Worm (Caenorhabditis elegans) whole organism, L4 larva: ENCODE data around the gene ubxn-4.

ENCODE experiments used
- F26F4.8 ChIP-seq: fragments of 200-800 bp; sonication (Bioruptor generic); conservative IDR thresholded peaks from 2 replicates; pipeline ENCODE4 v1.3.6; 2022; ENCODE audit warnings: missing genetic modification characterization, missing compliant biosample characterization
- F49E8.2 ChIP-seq: sonication (generic microtip); optimal IDR thresholded peaks from 2 replicates; lab custom pipeline; 2016; ENCODE audit warnings: missing compliant biosample characterization, mild to moderate bottlenecking, missing genetic modification characterization, borderline replicate concordance
- T20F7.1 ChIP-seq: fragments of 200-800 bp; sonication (Bioruptor generic); optimal IDR thresholded peaks from 2 replicates; lab custom pipeline; 2018; ENCODE audit warnings: mild to moderate bottlenecking, missing genetic modification characterization, missing compliant biosample characterization
- T26A8.4 ChIP-seq: fragments of 200-800 bp; sonication (Bioruptor generic); IDR thresholded peaks from 2 replicates; pipeline ENCODE4 v1.3.6; 2022; ENCODE audit warnings: missing genetic modification characterization, missing compliant biosample characterization
- ZK337.2 ChIP-seq: fragments of 200-800 bp; sonication (Bioruptor generic); IDR thresholded peaks from 2 replicates; pipeline ENCODE4 v1.3.6; 2022; ENCODE audit warnings: missing genetic modification reagents, missing genetic modification characterization, missing compliant biosample characterization
- ZK546.5 ChIP-seq, 2 experiments: sonication (generic microtip); optimal IDR thresholded peaks; 2 replicates each; lab custom pipeline; 2017; ENCODE audit warnings: missing biosample characterization in 2 of 2, missing genetic modification characterization in 2 of 2
- aha-1 ChIP-seq: fragments of 150-350 bp; peaks from one replicate; lab custom pipeline; 2014; ENCODE audit warnings: missing biosample characterization, missing genetic modification characterization
- attf-4 ChIP-seq: sonication (generic microtip); optimal IDR thresholded peaks from 3 replicates; lab custom pipeline; 2017; ENCODE audit warnings: missing biosample characterization, missing genetic modification characterization
- ceh-20 ChIP-seq: fragments of 200-800 bp; sonication (Bioruptor generic); IDR thresholded peaks from 2 replicates; pipeline ENCODE4 v1.3.6; 2022; ENCODE audit warnings: missing genetic modification reagents, missing genetic modification characterization, missing compliant biosample characterization
- ctbp-1 ChIP-seq: fragments of 200-800 bp; sonication (Bioruptor generic); IDR thresholded peaks from 2 replicates; pipeline ENCODE4 v1.3.6; 2022; ENCODE audit warnings: missing genetic modification reagents, missing genetic modification characterization, missing compliant biosample characterization
- daf-12 ChIP-seq: fragments of 150-350 bp; optimal IDR thresholded peaks from 2 replicates; lab custom pipeline; 2014; ENCODE audit warnings: missing biosample characterization, missing genetic modification reagents, missing genetic modification characterization
- daf-16 ChIP-seq, 3 experiments: sonication (generic microtip); optimal IDR thresholded peaks; 2 replicates each; lab custom pipeline; 2016 to 2017; ENCODE audit warnings: missing genetic modification characterization in 3 of 3, missing genetic modification reagents in 3 of 3, mild to moderate bottlenecking in 2 of 3, missing compliant biosample characterization in 2 of 3, missing biosample characterization in 1 of 3, moderate library complexity in 1 of 3
- dmd-6 ChIP-seq: fragments of 200-800 bp; sonication (Bioruptor generic); IDR thresholded peaks from 2 replicates; pipeline ENCODE4 v1.3.6; 2022; ENCODE audit warnings: missing genetic modification reagents, missing genetic modification characterization, missing compliant biosample characterization
- dmd-8 ChIP-seq: fragments of 200-800 bp; sonication (Bioruptor generic); IDR thresholded peaks from 2 replicates; pipeline ENCODE4 v1.3.6; 2022; ENCODE audit warnings: missing genetic modification characterization, missing compliant biosample characterization
- dmd-9 ChIP-seq: fragments of 200-800 bp; sonication (Bioruptor generic); IDR thresholded peaks from 2 replicates; pipeline ENCODE4 v1.3.6; 2022; ENCODE audit warnings: missing genetic modification reagents, missing genetic modification characterization, missing compliant biosample characterization
- dpl-1 ChIP-seq: fragments of 150-350 bp; optimal IDR thresholded peaks from 2 replicates; lab custom pipeline; 2014; ENCODE audit warnings: missing biosample characterization, missing genetic modification reagents, missing genetic modification characterization
- duxl-1 ChIP-seq: sonication (generic microtip); optimal IDR thresholded peaks from 2 replicates; lab custom pipeline; 2016; ENCODE audit warnings: mild to moderate bottlenecking, missing genetic modification characterization, moderate library complexity, missing compliant biosample characterization; ENCODE audit not compliant: poor library complexity
- dve-1 ChIP-seq: sonication (generic microtip); optimal IDR thresholded peaks from 2 replicates; lab custom pipeline; 2017; ENCODE audit warnings: antibody characterized with exemption, mild to moderate bottlenecking, missing genetic modification characterization, missing compliant biosample characterization; ENCODE audit not compliant: insufficient read depth
- egl-27 ChIP-seq: sonication (generic microtip); optimal IDR thresholded peaks from 3 replicates; lab custom pipeline; 2017; ENCODE audit warnings: missing biosample characterization, missing genetic modification reagents, missing genetic modification characterization
- egl-43 ChIP-seq: fragments of 200-800 bp; sonication (Bioruptor generic); IDR thresholded peaks from 2 replicates; pipeline ENCODE4 v1.3.6; 2022; ENCODE audit warnings: missing genetic modification reagents, missing genetic modification characterization, missing compliant biosample characterization
- fkh-10 ChIP-seq: fragments of 150-350 bp; optimal IDR thresholded peaks from 2 replicates; lab custom pipeline; 2014; ENCODE audit warnings: missing biosample characterization, missing genetic modification reagents, missing genetic modification characterization
- fos-1 ChIP-seq: fragments of 150-350 bp; optimal IDR thresholded peaks from 2 replicates; lab custom pipeline; 2014; ENCODE audit warnings: missing biosample characterization, missing genetic modification characterization
- gei-8 ChIP-seq: fragments of 200-800 bp; sonication (Bioruptor generic); optimal IDR thresholded peaks from 2 replicates; lab custom pipeline; 2018; ENCODE audit warnings: mild to moderate bottlenecking, missing genetic modification characterization, missing compliant biosample characterization
- hif-1 ChIP-seq, 2 experiments: sonication (generic microtip); optimal IDR thresholded peaks; 2 replicates each; lab custom pipeline; 2016 to 2017; ENCODE audit warnings: missing compliant biosample characterization in 2 of 2, missing genetic modification characterization in 2 of 2, missing genetic modification reagents in 2 of 2, missing genotype in 2 of 2, mild to moderate bottlenecking in 1 of 2
- hlh-11 ChIP-seq: fragments of 200-800 bp; sonication (Bioruptor generic); optimal IDR thresholded peaks from 2 replicates; lab custom pipeline; 2018; ENCODE audit warnings: mild to moderate bottlenecking, missing genetic modification characterization, missing compliant biosample characterization
- hmg-1.1 ChIP-seq: fragments of 200-800 bp; sonication (Bioruptor generic); IDR thresholded peaks from 2 replicates; pipeline ENCODE4 v1.3.6; 2022; ENCODE audit warnings: missing genetic modification reagents, missing genetic modification characterization, missing compliant biosample characterization
- jun-1 ChIP-seq: fragments of 150-350 bp; optimal IDR thresholded peaks from 2 replicates; lab custom pipeline; 2014; ENCODE audit warnings: missing biosample characterization, missing genetic modification reagents, missing genetic modification characterization
- lin-39 ChIP-seq: fragments of 150-350 bp; optimal IDR thresholded peaks from 2 replicates; lab custom pipeline; 2014; ENCODE audit warnings: missing biosample characterization, missing genetic modification reagents, missing genetic modification characterization
- lsy-2 ChIP-seq, 2 experiments: fragments of 150-350 bp in 1 of 2; sonication (generic microtip) in 1 of 2; optimal IDR thresholded peaks; 2 replicates each; lab custom pipeline; 2014 to 2017; ENCODE audit warnings: missing biosample characterization in 2 of 2, missing genetic modification characterization in 2 of 2
- madf-5 ChIP-seq, 2 experiments: fragments of 200-800 bp; sonication (Bioruptor generic); IDR thresholded peaks; 2 replicates each; pipeline ENCODE4 v1.3.6; 2022; ENCODE audit warnings: missing compliant biosample characterization in 2 of 2, missing genetic modification characterization in 2 of 2
- madf-9 ChIP-seq: fragments of 200-800 bp; sonication (Bioruptor generic); conservative IDR thresholded peaks from 2 replicates; pipeline ENCODE4 v1.3.6; 2022; ENCODE audit warnings: missing genetic modification reagents, missing genetic modification characterization, missing compliant biosample characterization
- mep-1 ChIP-seq: fragments of 150-350 bp; sonication (generic microtip); optimal IDR thresholded peaks from 3 replicates; lab custom pipeline; 2014; ENCODE audit warnings: missing biosample characterization, missing genetic modification characterization
- mes-2 ChIP-seq: sonication (generic microtip); optimal IDR thresholded peaks from 2 replicates; lab custom pipeline; 2016; ENCODE audit warnings: missing genotype, mild to moderate bottlenecking, missing genetic modification characterization, missing compliant biosample characterization; ENCODE audit not compliant: poor library complexity, severe bottlenecking
- mxl-3 ChIP-seq: fragments of 200-800 bp; sonication (Bioruptor generic); optimal IDR thresholded peaks from 2 replicates; lab custom pipeline; 2018; ENCODE audit warnings: mild to moderate bottlenecking, missing genetic modification characterization, missing compliant biosample characterization
- nhr-10 ChIP-seq: fragments of 150-350 bp; optimal IDR thresholded peaks from 2 replicates; lab custom pipeline; 2014; ENCODE audit warnings: missing biosample characterization, missing genetic modification characterization
- nhr-102 ChIP-seq: sonication (generic microtip); optimal IDR thresholded peaks from 2 replicates; lab custom pipeline; 2016; ENCODE audit warnings: mild to moderate bottlenecking, missing genetic modification characterization, moderate library complexity, missing compliant biosample characterization
- nhr-111 ChIP-seq: fragments of 200-800 bp; sonication (Bioruptor generic); optimal IDR thresholded peaks from 2 replicates; lab custom pipeline; 2018; ENCODE audit warnings: mild to moderate bottlenecking, missing genetic modification characterization, missing compliant biosample characterization
- nhr-25 ChIP-seq: sonication (generic microtip); optimal IDR thresholded peaks from 2 replicates; lab custom pipeline; 2017; ENCODE audit warnings: missing genetic modification characterization, mild to moderate bottlenecking, missing compliant biosample characterization, antibody characterized with exemption, moderate library complexity, borderline replicate concordance; ENCODE audit not compliant: insufficient read depth
- nhr-76 ChIP-seq: fragments of 150-350 bp; optimal IDR thresholded peaks from 2 replicates; lab custom pipeline; 2014; ENCODE audit warnings: missing biosample characterization, missing genetic modification characterization
- pha-4 ChIP-seq, 2 experiments: fragments of 150-350 bp in 1 of 2; fragments of 200-800 bp in 1 of 2; sonication (Bioruptor generic) in 1 of 2; IDR thresholded peaks in 1 of 2; optimal IDR thresholded peaks in 1 of 2; 2 replicates each; pipeline versions ENCODE4 v1.3.6 to Lab custom; 2014 to 2022; ENCODE audit warnings: missing genetic modification characterization in 2 of 2, missing genetic modification reagents in 2 of 2, missing biosample characterization in 1 of 2, missing compliant biosample characterization in 1 of 2
- pqm-1 ChIP-seq: sonication (generic microtip); optimal IDR thresholded peaks from 2 replicates; lab custom pipeline; 2017; ENCODE audit warnings: missing biosample characterization, missing genetic modification characterization
- saeg-2 ChIP-seq: fragments of 200-800 bp; sonication (Bioruptor generic); IDR thresholded peaks from 2 replicates; pipeline ENCODE4 v1.3.6; 2022; ENCODE audit warnings: missing genetic modification reagents, missing genetic modification characterization, missing compliant biosample characterization
- snpc-1.2 ChIP-seq: fragments of 200-800 bp; sonication (Bioruptor generic); IDR thresholded peaks from 2 replicates; pipeline ENCODE4 v1.3.6; 2022; ENCODE audit warnings: missing genetic modification reagents, missing genetic modification characterization, missing compliant biosample characterization
- spr-1 ChIP-seq: sonication (generic microtip); optimal IDR thresholded peaks from 2 replicates; lab custom pipeline; 2016; ENCODE audit warnings: mild to moderate bottlenecking, missing genetic modification characterization, missing compliant biosample characterization
- tra-1 ChIP-seq: fragments of 200-800 bp; sonication (Bioruptor generic); IDR thresholded peaks from 2 replicates; pipeline ENCODE4 v1.3.6; 2022; ENCODE audit warnings: missing genetic modification reagents, missing genetic modification characterization, missing compliant biosample characterization
- unc-39 ChIP-seq: sonication (generic microtip); optimal IDR thresholded peaks from 2 replicates; lab custom pipeline; 2017; ENCODE audit warnings: missing biosample characterization, missing genetic modification characterization
- unc-62 ChIP-seq, 3 experiments: fragments of 150-350 bp in 1 of 3; sonication (generic microtip); optimal IDR thresholded peaks in 2 of 3; peaks in 1 of 3; 1 replicate in 1 of 3; 2 replicates in 2 of 3; lab custom pipeline; 2014 to 2017; ENCODE audit warnings: missing biosample characterization in 3 of 3, missing genetic modification characterization in 3 of 3, missing genetic modification reagents in 3 of 3, missing genotype in 1 of 3
- zfp-3 ChIP-seq: fragments of 200-800 bp; sonication (Bioruptor generic); conservative IDR thresholded peaks from 2 replicates; pipeline ENCODE4 v1.3.6; 2022; ENCODE audit warnings: missing genetic modification reagents, missing genetic modification characterization, missing compliant biosample characterization
- zip-2 ChIP-seq: fragments of 150-350 bp; optimal IDR thresholded peaks from 2 replicates; lab custom pipeline; 2014; ENCODE audit warnings: missing biosample characterization, missing genetic modification characterization

The ubxn-4 gene

DNA sequence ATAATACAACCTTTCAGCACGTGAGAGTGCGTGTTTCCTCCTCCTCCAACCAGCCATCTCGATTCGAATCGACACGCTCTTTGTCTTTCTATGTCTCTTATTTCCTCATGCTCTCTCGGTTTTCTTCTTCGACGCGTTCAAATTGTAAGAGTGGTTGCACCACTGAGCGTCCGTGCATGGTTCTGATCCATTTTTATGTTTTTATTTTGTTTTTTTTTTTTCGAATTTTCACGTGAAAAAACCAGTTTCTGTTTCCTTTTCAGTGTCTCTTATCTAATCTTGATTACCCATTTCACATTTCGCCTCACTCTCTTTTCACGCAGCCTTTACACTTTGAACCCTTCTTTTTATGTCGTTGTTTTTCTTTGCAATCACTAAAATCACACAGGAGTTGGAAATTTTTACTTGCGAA is 34.5 kb downstream of the ubxn-4 start (continued):
- TF ChIP-seq ZK546.5 (tag; optimal IDR thresholded peaks at IDR 0.05; lab: Kevin White, UChicago): no peak
- no peak for TF ChIP-seq lin-39 (tag; lab: Kevin White, UChicago)
- TF ChIP-seq hif-1 (tag; optimal IDR thresholded peaks at IDR 0.05; lab: Kevin White, UChicago): peak in 1 of 2 experiments; percentile 24
- no peak for TF ChIP-seq aha-1 (tag; lab: Kevin White, UChicago)
- TF ChIP-seq nhr-10 (tag; lab: Kevin White, UChicago): no peak
- peak; percentile 72 for TF ChIP-seq dve-1 (tag; lab: Kevin White, UChicago)
- TF ChIP-seq tra-1 (GFP tag; lab: Robert Waterston, UW): no peak
- TF ChIP-seq egl-43 (GFP tag; lab: Robert Waterston, UW): no peak
- TF ChIP-seq F49E8.2 (tag; lab: Kevin White, UChicago): no peak
- 0 out of 2 replicates have a peak, but pooled peaks have one; percentile 14 for TF ChIP-seq hmg-1.1
- no peak for TF ChIP-seq unc-62 (GFP tag; optimal IDR thresholded peaks at IDR 0.05 in 1 of 2; lab: Kevin White, UChicago)
- TF ChIP-seq unc-62 (tag; optimal IDR thresholded peaks at IDR 0.05; lab: Kevin White, UChicago): no peak
- no peak for TF ChIP-seq jun-1 (tag; lab: Kevin White, UChicago)
- no peak for TF ChIP-seq unc-39 (tag; lab: Kevin White, UChicago)
- no peak for TF ChIP-seq egl-27
- TF ChIP-seq snpc-1.2 (GFP tag; lab: Robert Waterston, UW): no peak
- TF ChIP-seq ceh-20 (GFP tag; lab: Robert Waterston, UW): no peak
- TF ChIP-seq mes-2 (tag; lab: Kevin White, UChicago): peak; percentile 20
- TF ChIP-seq T26A8.4: no peak
- no peak for TF ChIP-seq saeg-2 (GFP tag; lab: Robert Waterston, UW)
- TF ChIP-seq nhr-76: no peak
- TF ChIP-seq nhr-111 (GFP tag; lab: Kevin White, UChicago): no peak
- no peak for TF ChIP-seq nhr-102 (tag; lab: Kevin White, UChicago)
- TF ChIP-seq dmd-8 (GFP tag; lab: Robert Waterston, UW): no peak
- TF ChIP-seq F26F4.8: no peak
- TF ChIP-seq pqm-1 (tag; lab: Kevin White, UChicago): peak; percentile 14
- no peak for TF ChIP-seq attf-4
- TF ChIP-seq ctbp-1 (GFP tag; lab: Robert Waterston, UW): no peak
- no peak for TF ChIP-seq nhr-25 (tag; lab: Kevin White, UChicago)
- TF ChIP-seq dmd-9 (GFP tag; lab: Robert Waterston, UW): no peak
- TF ChIP-seq daf-12 (tag; lab: Kevin White, UChicago): no peak
- TF ChIP-seq mep-1 (tag; lab: Kevin White, UChicago): peak; percentile 55
- TF ChIP-seq gei-8 (GFP tag; lab: Kevin White, UChicago): no peak
- TF ChIP-seq ZK337.2 (GFP tag; lab: Robert Waterston, UW): no peak
- TF ChIP-seq dpl-1 (GFP tag; lab: Kevin White, UChicago): no peak
- TF ChIP-seq spr-1 (tag; lab: Kevin White, UChicago): no peak
- no peak for TF ChIP-seq fos-1 (tag; lab: Kevin White, UChicago)
- TF ChIP-seq mxl-3 (GFP tag; lab: Kevin White, UChicago): no peak
- TF ChIP-seq fkh-10 (GFP tag; lab: Kevin White, UChicago): no peak
- TF ChIP-seq dmd-6 (GFP tag; lab: Robert Waterston, UW): peak; percentile 57; the same call in 1 of the 2 replicates
- TF ChIP-seq pha-4 (GFP tag; IDR thresholded peaks at IDR 0.05; lab: Robert Waterston, UW): no peak; the same call in 1 of the 2 replicates
- no peak for TF ChIP-seq pha-4 (tag; optimal IDR thresholded peaks at IDR 0.05; lab: Kevin White, UChicago)
- no peak for TF ChIP-seq daf-16 (GFP tag; optimal IDR thresholded peaks at IDR 0.05; lab: Kevin White, UChicago)
- peak; percentile 80 for TF ChIP-seq daf-16 (tag; optimal IDR thresholded peaks at IDR 0.05; lab: Kevin White, UChicago)
- TF ChIP-seq zfp-3 (GFP tag; lab: Robert Waterston, UW): no peak
- no peak for TF ChIP-seq madf-9 (GFP tag; lab: Robert Waterston, UW)
- TF ChIP-seq hlh-11 (tag; lab: Kevin White, UChicago): peak; percentile 60
- TF ChIP-seq lsy-2 (tag; optimal IDR thresholded peaks at IDR 0.05; lab: Kevin White, UChicago): peak in 1 of 2 experiments; percentile 37
- TF ChIP-seq duxl-1 (tag; lab: Kevin White, UChicago): no peak
- no peak for TF ChIP-seq T20F7.1 (GFP tag; lab: Kevin White, UChicago)
- TF ChIP-seq zip-2 (tag; lab: Kevin White, UChicago): no peak
- no peak for TF ChIP-seq madf-5 (GFP tag; IDR thresholded peaks at IDR 0.05; lab: Robert Waterston, UW)
